Worm (Caenorhabditis elegans): ENCODE data around the gene irld-66.

Gene irld-66

DNA sequence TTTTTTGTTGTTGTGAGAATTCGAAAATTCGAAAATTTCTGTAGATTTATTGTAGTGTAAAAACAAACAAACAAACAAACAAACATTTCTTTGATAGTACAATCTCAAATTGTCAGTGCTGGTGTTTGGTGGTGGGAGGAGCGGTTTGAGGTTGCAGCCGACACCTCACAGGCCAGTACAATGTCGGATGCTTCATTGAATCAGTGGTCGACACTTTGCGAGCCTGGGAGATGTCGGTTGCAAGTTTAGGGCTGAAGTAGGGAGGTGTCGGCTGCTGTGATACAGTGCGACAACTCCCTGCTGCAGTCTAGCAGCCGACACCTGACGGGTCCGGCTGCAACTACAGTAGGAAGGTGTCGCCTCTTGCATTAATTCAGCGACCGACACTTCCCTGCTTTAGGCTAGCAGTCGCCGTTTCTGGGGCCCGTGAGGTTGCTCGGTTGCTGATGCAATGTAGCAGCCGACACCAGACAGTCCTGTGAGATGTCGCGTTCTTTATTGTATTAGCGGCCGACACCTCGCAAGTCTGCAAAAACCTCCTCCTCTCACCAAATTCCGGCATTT lies 45.4 kb upstream of the irld-66 start (continued):
- TF ChIP-seq ztf-11 (tag; optimal IDR thresholded peaks at IDR 0.05): no peak
- no peak for TF ChIP-seq unc-39 (tag; optimal IDR thresholded peaks at IDR 0.05)
- TF ChIP-seq Y5F2A.4 (GFP tag; optimal IDR thresholded peaks at IDR 0.05): no peak
- TF ChIP-seq hmg-1.1 (GFP tag; IDR thresholded peaks at IDR 0.05): no peak
- no peak for TF ChIP-seq hlh-30 (tag; optimal IDR thresholded peaks at IDR 0.05; ENCODE audit: insufficient read depth)
- no peak for TF ChIP-seq nhr-76 (tag; optimal IDR thresholded peaks at IDR 0.05)
- TF ChIP-seq daf-12 (tag; optimal IDR thresholded peaks at IDR 0.05): no peak
- no peak for TF ChIP-seq daf-8 (GFP tag; IDR thresholded peaks at IDR 0.05)
- peak; percentile 9 for TF ChIP-seq aha-1 (tag)
- 0 out of 2 replicates have a peak, but pooled peaks have one; percentile 16 for TF ChIP-seq tra-1 (GFP tag; IDR thresholded peaks at IDR 0.05)
- no peak for TF ChIP-seq spr-1 (tag; optimal IDR thresholded peaks at IDR 0.05)
- TF ChIP-seq ceh-82 (tag; optimal IDR thresholded peaks at IDR 0.05): no peak
- TF ChIP-seq R02D3.7 (tag; optimal IDR thresholded peaks at IDR 0.05): no peak
- no peak for TF ChIP-seq nhr-25 (tag; optimal IDR thresholded peaks at IDR 0.05; ENCODE audit: borderline replicate concordance, insufficient read depth)
- TF ChIP-seq lin-13 (GFP tag; optimal IDR thresholded peaks at IDR 0.05): peak; percentile 37
- TF ChIP-seq lsy-2 (tag; optimal IDR thresholded peaks at IDR 0.05): peak in 1 of 2 experiments; percentile 1
- no peak for TF ChIP-seq fos-1 (tag; optimal IDR thresholded peaks at IDR 0.05)
- peak; percentile 36; the same call in 1 of the 2 replicates for TF ChIP-seq dmd-8 (GFP tag; IDR thresholded peaks at IDR 0.05)
- TF ChIP-seq nhr-102 (tag; optimal IDR thresholded peaks at IDR 0.05): no peak
- no peak for TF ChIP-seq lin-39 (tag; optimal IDR thresholded peaks at IDR 0.05)
- no peak for TF ChIP-seq ceh-44 (GFP tag; IDR thresholded peaks at IDR 0.05)
- no peak for TF ChIP-seq duxl-1 (tag; optimal IDR thresholded peaks at IDR 0.05; ENCODE audit: poor library complexity)
- no peak for TF ChIP-seq ceh-28 (tag; optimal IDR thresholded peaks at IDR 0.05)
- TF ChIP-seq zfp-2 (tag; optimal IDR thresholded peaks at IDR 0.05): no peak
- TF ChIP-seq F10B5.3 (tag; optimal IDR thresholded peaks at IDR 0.05): no peak
- TF ChIP-seq ZK337.2 (GFP tag; IDR thresholded peaks at IDR 0.05): no peak
- no peak for TF ChIP-seq zfp-3 (GFP tag; conservative IDR thresholded peaks at IDR 0.05)
- peak; percentile 61 for TF ChIP-seq set-16 (GFP tag; IDR thresholded peaks at IDR 0.05)
- no peak for TF ChIP-seq hlh-11 (tag; optimal IDR thresholded peaks at IDR 0.05)
- no peak for TF ChIP-seq mep-1 (tag; optimal IDR thresholded peaks at IDR 0.05)
- no peak for TF ChIP-seq zip-11 (GFP tag; IDR thresholded peaks at IDR 0.05)
- no peak for TF ChIP-seq nhr-10 (tag; optimal IDR thresholded peaks at IDR 0.05)
- no peak for TF ChIP-seq ztf-7 (tag; optimal IDR thresholded peaks at IDR 0.05)

DNA sequence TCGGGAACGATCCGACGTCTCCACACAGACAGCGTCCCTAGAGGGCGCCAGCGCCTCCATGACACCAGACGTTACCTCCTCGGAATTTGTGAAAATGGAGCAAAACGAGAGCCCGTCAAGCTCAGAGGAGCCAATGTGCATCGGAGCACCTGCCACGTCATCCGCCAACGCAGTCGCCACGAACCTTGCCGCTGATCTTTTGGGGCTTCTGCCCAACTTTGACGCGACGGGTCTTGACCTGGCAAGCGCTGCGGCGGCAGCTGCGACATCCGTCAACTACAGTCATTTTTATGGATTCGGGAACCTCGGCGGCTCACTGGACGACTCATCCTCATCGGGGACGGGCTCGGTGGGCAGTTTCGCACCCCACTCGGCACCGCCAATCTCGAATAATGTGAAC lies 44.8 kb upstream of the irld-66 start:
- peak; percentile 16 for TF ChIP-seq sdz-12 (GFP tag; optimal IDR thresholded peaks at IDR 0.05)
- TF ChIP-seq ceh-28 (tag; optimal IDR thresholded peaks at IDR 0.05): no peak
- TF ChIP-seq aha-1 (tag): peak; percentile 16
- peak; percentile 91 for TF ChIP-seq set-16 (GFP tag; IDR thresholded peaks at IDR 0.05)

DNA sequence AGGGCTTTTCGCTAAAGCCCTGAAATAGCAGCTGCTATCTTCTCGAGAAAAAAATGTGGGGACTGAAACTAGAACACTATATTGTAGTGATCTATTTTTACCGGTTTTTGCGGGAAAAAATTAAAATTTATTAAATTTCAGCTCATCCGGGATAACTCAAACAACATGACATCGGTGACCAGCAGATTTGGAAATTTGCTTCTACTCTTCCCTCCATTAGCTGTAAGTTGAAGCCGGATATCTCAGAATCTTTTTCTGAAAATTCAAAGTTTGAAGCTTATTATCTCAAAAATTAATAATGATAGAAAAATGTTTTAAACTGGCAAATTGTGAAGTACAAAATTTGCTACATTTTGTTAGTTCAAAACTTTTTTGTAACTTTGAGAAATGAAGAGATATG lies 43.7 kb upstream of the irld-66 start:
- TF ChIP-seq zag-1 (tag; optimal IDR thresholded peaks at IDR 0.05): no peak
- TF ChIP-seq aha-1 (tag): peak; percentile 93

DNA sequence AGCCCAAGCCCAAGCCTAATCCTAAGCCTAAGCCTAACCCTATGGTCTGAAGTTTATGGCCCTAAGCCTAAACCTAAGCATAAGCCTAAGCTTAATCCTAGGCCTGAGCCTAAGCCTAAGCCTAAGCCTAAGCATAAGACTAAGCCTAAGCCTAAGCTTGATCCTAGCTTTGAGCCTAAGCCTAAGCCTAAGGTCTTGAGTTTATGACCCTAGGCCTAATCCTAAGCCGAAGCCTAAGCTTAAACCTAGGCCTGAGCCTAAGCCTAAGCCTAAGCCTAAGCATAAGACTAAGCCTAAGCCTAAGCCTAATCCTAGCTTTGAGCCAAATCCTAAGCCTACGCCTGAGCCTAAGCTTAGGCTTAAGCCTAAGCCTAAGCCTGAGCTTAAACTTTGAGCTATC lies 38.4 kb upstream of the irld-66 start:
- no peak for TF ChIP-seq F10B5.3 (tag; optimal IDR thresholded peaks at IDR 0.05)
- 0 out of 2 replicates have a peak, but pooled peaks have one; percentile 47 for TF ChIP-seq Y105C5A.15 (GFP tag; IDR thresholded peaks at IDR 0.05)
- no peak for TF ChIP-seq dpl-1 (GFP tag; optimal IDR thresholded peaks at IDR 0.05)
- TF ChIP-seq R02D3.7 (tag; optimal IDR thresholded peaks at IDR 0.05): no peak
- no peak for TF ChIP-seq ama-1 (optimal IDR thresholded peaks at IDR 0.05)

Measured in whole organism, L4 larva.